Worm (Caenorhabditis elegans): ENCODE results near the gene pnn-1.

ce11 chrV:12944775-12945174 is 26.1 kb upstream of the pnn-1 start, which contains the start of gene grl-2:
- no peak for TF ChIP-seq dmd-4 (tag; optimal IDR thresholded peaks at IDR 0.05; ENCODE audit: borderline replicate concordance)
- TF ChIP-seq ceh-48 (tag; optimal IDR thresholded peaks at IDR 0.05), result no peak
- no peak for TF ChIP-seq lin-11 (tag; optimal IDR thresholded peaks at IDR 0.05)
- TF ChIP-seq elt-2 (tag; optimal IDR thresholded peaks at IDR 0.05), result no peak
- no peak for TF ChIP-seq pqm-1 (tag; optimal IDR thresholded peaks at IDR 0.05)
- TF ChIP-seq fkh-10 (GFP tag; optimal IDR thresholded peaks at IDR 0.05), result no peak
- no peak for TF ChIP-seq hlh-30 (tag; optimal IDR thresholded peaks at IDR 0.05; ENCODE audit: insufficient read depth)
- no peak for TF ChIP-seq odd-2 (tag; optimal IDR thresholded peaks at IDR 0.05)
- no peak for TF ChIP-seq ceh-19 (GFP tag; optimal IDR thresholded peaks at IDR 0.05)
- no peak for TF ChIP-seq ref-2 (tag; optimal IDR thresholded peaks at IDR 0.05)
